Worm (Caenorhabditis elegans): ENCODE data around the gene Y46G5A.23.

ce11 chrII:12823437-12823836 lies 5.3 kb downstream of the Y46G5A.23 start, which contains the start of gene Y46G5A.36:
- TF ChIP-seq atf-7 (tag; optimal IDR thresholded peaks at IDR 0.05) (no peak), nfya-1 (tag; optimal IDR thresholded peaks at IDR 0.05; ENCODE audit: borderline replicate concordance, insufficient read depth) (no peak), lin-26 (GFP tag; IDR thresholded peaks at IDR 0.05) (no peak), snpc-4 (GFP tag; optimal IDR thresholded peaks at IDR 0.05) (no peak), snpc-4 (tag; optimal IDR thresholded peaks at IDR 0.05) (no peak), xnd-1 (tag; optimal IDR thresholded peaks at IDR 0.05) (no peak), mel-28 (tag; optimal IDR thresholded peaks at IDR 0.05; ENCODE audit: borderline replicate concordance) (no peak), hmg-1.2 (GFP tag; IDR thresholded peaks at IDR 0.05) (no peak), ekl-4 (GFP tag; IDR thresholded peaks at IDR 0.05) (no peak)
